Worm (Caenorhabditis elegans) whole organism, early embryonic: ENCODE results near the gene atf-4.

Experiments
- B0310.2 ChIP-seq: sonication (generic microtip); optimal IDR thresholded peaks from 2 replicates; lab custom pipeline; 2016; ENCODE audit warnings: mild to moderate bottlenecking, missing genetic modification characterization, missing compliant biosample characterization
- F13C5.2 ChIP-seq: sonication (generic microtip); optimal IDR thresholded peaks from 2 replicates; lab custom pipeline; 2017; ENCODE audit warnings: mild to moderate bottlenecking, missing genetic modification characterization, inconsistent platforms, missing compliant biosample characterization
- ama-1 ChIP-seq: fragments of 150-350 bp; optimal IDR thresholded peaks from 2 replicates; lab custom pipeline; 2014
- ceh-36 ChIP-seq: sonication (generic microtip); optimal IDR thresholded peaks from 2 replicates; lab custom pipeline; 2016; ENCODE audit warnings: missing genetic modification characterization, inconsistent platforms, missing compliant biosample characterization
- ets-7 ChIP-seq: sonication (generic microtip); optimal IDR thresholded peaks from 2 replicates; lab custom pipeline; 2016; ENCODE audit warnings: missing genotype, missing genetic modification characterization, missing compliant biosample characterization
- flt-1 ChIP-seq: fragments of 200-800 bp; sonication (Bioruptor generic); IDR thresholded peaks from 2 replicates; pipeline ENCODE4 v1.3.6; 2022; ENCODE audit warnings: missing genetic modification characterization, missing compliant biosample characterization
- hmg-4 ChIP-seq: fragments of 200-800 bp; sonication (Bioruptor generic); optimal IDR thresholded peaks from 2 replicates; lab custom pipeline; 2018; ENCODE audit warnings: mild to moderate bottlenecking, missing genetic modification characterization, missing compliant biosample characterization
- hnd-1 ChIP-seq: sonication (generic microtip); optimal IDR thresholded peaks from 2 replicates; lab custom pipeline; 2016; ENCODE audit warnings: missing genetic modification characterization, missing compliant biosample characterization
- sea-1 ChIP-seq: fragments of 200-800 bp; sonication (Bioruptor generic); conservative IDR thresholded peaks from 2 replicates; pipeline ENCODE4 v1.3.6; 2022; ENCODE audit warnings: missing genetic modification characterization, missing compliant biosample characterization
- tra-4 ChIP-seq: sonication (generic microtip); optimal IDR thresholded peaks from 2 replicates; lab custom pipeline; 2017; ENCODE audit warnings: missing genetic modification characterization, missing compliant biosample characterization

- no peak for TF ChIP-seq B0310.2
- TF ChIP-seq hnd-1 (tag; lab: Kevin White, UChicago): no peak
- TF ChIP-seq flt-1 (GFP tag; lab: Robert Waterston, UW): no peak
- no peak for TF ChIP-seq ama-1 (lab: Kevin White, UChicago)
- TF ChIP-seq F13C5.2: no peak
- TF ChIP-seq tra-4 (tag; lab: Kevin White, UChicago): no peak
- TF ChIP-seq ets-7 (tag; lab: Kevin White, UChicago): no peak
- TF ChIP-seq hmg-4 (GFP tag; lab: Kevin White, UChicago): no peak
- TF ChIP-seq ceh-36 (tag; lab: Kevin White, UChicago): no peak
- no peak for TF ChIP-seq sea-1 (GFP tag; lab: Robert Waterston, UW)
Measured at ce11 chrX:14816717-14817116, 6.1 kb upstream of the atf-4 start.
